Worm (Caenorhabditis elegans) whole organism, L1 larva: ENCODE results near the gene nas-11.

ENCODE experiments used
- nhr-28 ChIP-seq: fragments of 150-350 bp; optimal IDR thresholded peaks from 2 replicates; lab custom pipeline; 2014; ENCODE audit warnings: missing biosample characterization, missing genetic modification characterization
- nhr-90 ChIP-seq: sonication (generic microtip); optimal IDR thresholded peaks from 2 replicates; lab custom pipeline; 2016; ENCODE audit warnings: mild to moderate bottlenecking, missing genetic modification characterization, missing compliant biosample characterization; ENCODE audit not compliant: poor library complexity
- unc-62 ChIP-seq: fragments of 150-350 bp; optimal IDR thresholded peaks from 2 replicates; lab custom pipeline; 2014; ENCODE audit warnings: missing biosample characterization, missing genetic modification reagents, missing genetic modification characterization
- unc-86 ChIP-seq: sonication (generic microtip); optimal IDR thresholded peaks from 2 replicates; lab custom pipeline; 2016; ENCODE audit warnings: missing genetic modification characterization, missing compliant biosample characterization

ce11 chrX:6761211-6761610 lies 47.8 kb downstream of the nas-11 start:
- no peak for TF ChIP-seq unc-62 (GFP tag; lab: Kevin White, UChicago)
- TF ChIP-seq nhr-90 (tag; lab: Kevin White, UChicago) = no peak
- TF ChIP-seq nhr-28 (tag; lab: Kevin White, UChicago) = no peak
- TF ChIP-seq unc-86 (tag; lab: Kevin White, UChicago) = no peak
